Worm (Caenorhabditis elegans) whole organism, L2 larva: Measurements from ENCODE around the gene Y57G11C.499.
"Not testable (repeated sequence)": the region's sequence is repeated elsewhere in the genome, so short reads cannot be mapped to it uniquely, and the experiment has no call there.

Source experiments
- C34F6.9 ChIP-seq: fragments of 150-350 bp; optimal IDR thresholded peaks from 2 replicates; lab custom pipeline; 2014; ENCODE audit warnings: missing biosample characterization, missing genetic modification characterization
- F13H6.1 ChIP-seq: sonication (generic microtip); optimal IDR thresholded peaks from 2 replicates; lab custom pipeline; 2016; ENCODE audit warnings: missing genetic modification characterization, missing compliant biosample characterization
- R02D3.7 ChIP-seq: fragments of 150-350 bp; optimal IDR thresholded peaks from 2 replicates; lab custom pipeline; 2014; ENCODE audit warnings: missing biosample characterization, missing genetic modification characterization
- Y55F3AM.14 ChIP-seq: fragments of 200-800 bp; sonication (Bioruptor generic); optimal IDR thresholded peaks from 2 replicates; lab custom pipeline; 2018; ENCODE audit warnings: mild to moderate bottlenecking, missing genetic modification characterization, missing compliant biosample characterization
- ZK546.5 ChIP-seq: sonication (generic microtip); optimal IDR thresholded peaks from 2 replicates; lab custom pipeline; 2017; ENCODE audit warnings: missing biosample characterization, missing genetic modification characterization
- aly-2 ChIP-seq: fragments of 150-350 bp; optimal IDR thresholded peaks from 2 replicates; lab custom pipeline; 2014; ENCODE audit warnings: missing biosample characterization, missing genetic modification characterization
- ama-1 ChIP-seq: fragments of 150-350 bp; optimal IDR thresholded peaks from 2 replicates; lab custom pipeline; 2018; ENCODE audit warnings: inconsistent platforms
- blmp-1 ChIP-seq: sonication (generic microtip); optimal IDR thresholded peaks from 2 replicates; lab custom pipeline; 2017; ENCODE audit warnings: missing genetic modification characterization, mild to moderate bottlenecking, missing compliant biosample characterization, antibody characterized with exemption, moderate library complexity; ENCODE audit not compliant: insufficient read depth
- crh-2 ChIP-seq: sonication (generic microtip); optimal IDR thresholded peaks from 2 replicates; lab custom pipeline; 2017; ENCODE audit warnings: missing biosample characterization, missing genetic modification characterization
- egl-27 ChIP-seq: sonication (generic microtip); optimal IDR thresholded peaks from 3 replicates; lab custom pipeline; 2017; ENCODE audit warnings: missing biosample characterization, missing genetic modification reagents, missing genetic modification characterization
- elt-3 ChIP-seq: sonication (generic microtip); optimal IDR thresholded peaks from 2 replicates; lab custom pipeline; 2017; ENCODE audit warnings: missing biosample characterization, missing genetic modification characterization
- fos-1 ChIP-seq: fragments of 150-350 bp; optimal IDR thresholded peaks from 2 replicates; lab custom pipeline; 2014; ENCODE audit warnings: missing biosample characterization, missing genetic modification characterization
- lin-11 ChIP-seq: fragments of 150-350 bp; sonication (generic microtip); optimal IDR thresholded peaks from 2 replicates; lab custom pipeline; 2014; ENCODE audit warnings: missing biosample characterization, missing genetic modification characterization, inconsistent platforms, mixed read lengths
- lin-13 ChIP-seq: fragments of 150-350 bp; optimal IDR thresholded peaks from 2 replicates; lab custom pipeline; 2014; ENCODE audit warnings: missing biosample characterization, missing genetic modification reagents, missing genetic modification characterization
- lsy-2 ChIP-seq, 2 experiments: fragments of 150-350 bp in 1 of 2; sonication (generic microtip) in 1 of 2; optimal IDR thresholded peaks; 2 replicates each; lab custom pipeline; 2014 to 2017; ENCODE audit warnings: missing biosample characterization in 2 of 2, missing genetic modification characterization in 2 of 2
- mab-5 ChIP-seq: fragments of 150-350 bp; optimal IDR thresholded peaks from 2 replicates; lab custom pipeline; 2014; ENCODE audit warnings: missing biosample characterization, missing genetic modification characterization
- mdl-1 ChIP-seq, 2 experiments: fragments of 150-350 bp in 1 of 2; sonication (generic microtip) in 1 of 2; optimal IDR thresholded peaks; 2 replicates each; lab custom pipeline; 2017; ENCODE audit warnings: missing biosample characterization in 2 of 2, missing genetic modification characterization in 2 of 2
- nhr-129 ChIP-seq: fragments of 150-350 bp; optimal IDR thresholded peaks from 2 replicates; lab custom pipeline; 2014; ENCODE audit warnings: missing biosample characterization, missing genetic modification characterization
- nhr-21 ChIP-seq: fragments of 150-350 bp; optimal IDR thresholded peaks from 2 replicates; lab custom pipeline; 2014; ENCODE audit warnings: missing biosample characterization, missing genetic modification characterization
- nhr-23 ChIP-seq: fragments of 150-350 bp; optimal IDR thresholded peaks from 2 replicates; lab custom pipeline; 2014; ENCODE audit warnings: missing biosample characterization, missing genetic modification reagents, missing genetic modification characterization
- nhr-25 ChIP-seq: fragments of 150-350 bp; sonication (generic microtip); optimal IDR thresholded peaks from 3 replicates; lab custom pipeline; 2014; ENCODE audit warnings: missing biosample characterization, missing genetic modification characterization
- nhr-6 ChIP-seq: fragments of 150-350 bp; optimal IDR thresholded peaks from 2 replicates; lab custom pipeline; 2014; ENCODE audit warnings: missing biosample characterization, missing genetic modification characterization
- sem-4 ChIP-seq: fragments of 150-350 bp; optimal IDR thresholded peaks from 2 replicates; lab custom pipeline; 2014; ENCODE audit warnings: missing biosample characterization, missing genetic modification reagents, missing genetic modification characterization
- sma-3 ChIP-seq: sonication (generic microtip); optimal IDR thresholded peaks from 2 replicates; lab custom pipeline; 2016; ENCODE audit warnings: missing genetic modification reagents, missing genetic modification characterization, missing compliant biosample characterization
- sma-9 ChIP-seq, 2 experiments: fragments of 150-350 bp in 1 of 2; sonication (generic microtip) in 1 of 2; optimal IDR thresholded peaks; 2 replicates each; lab custom pipeline; 2014 to 2016; ENCODE audit warnings: missing genetic modification characterization in 2 of 2, mild to moderate bottlenecking in 1 of 2, missing biosample characterization in 1 of 2, missing compliant biosample characterization in 1 of 2, missing genetic modification reagents in 1 of 2, moderate library complexity in 1 of 2
- snpc-4 ChIP-seq: fragments of 150-350 bp; optimal IDR thresholded peaks from 2 replicates; lab custom pipeline; 2014; ENCODE audit warnings: missing biosample characterization, missing genetic modification characterization
- unc-55 ChIP-seq: fragments of 150-350 bp; sonication (generic microtip); optimal IDR thresholded peaks from 3 replicates; lab custom pipeline; 2014; ENCODE audit warnings: missing biosample characterization, missing genetic modification reagents, missing genetic modification characterization
- unc-62 ChIP-seq: fragments of 150-350 bp; optimal IDR thresholded peaks from 2 replicates; lab custom pipeline; 2014; ENCODE audit warnings: missing biosample characterization, missing genetic modification reagents, missing genetic modification characterization
- ztf-1 ChIP-seq: fragments of 200-800 bp; sonication (Bioruptor generic); conservative IDR thresholded peaks from 2 replicates; pipeline ENCODE4 v1.3.6; 2022; ENCODE audit warnings: missing genetic modification characterization, missing compliant biosample characterization
- ztf-4 ChIP-seq: fragments of 150-350 bp; optimal IDR thresholded peaks from 2 replicates; lab custom pipeline; 2014; ENCODE audit warnings: missing biosample characterization, missing genetic modification characterization

Gene Y57G11C.499

ce11 chrIV:14766382-14766781 lies 11.6 kb upstream of the Y57G11C.499 start, which contains the start of gene vti-1:
Gene vti-1, minus strand, starts transcription at chrIV:14766665.
- no peak for TF ChIP-seq ama-1 (lab: Kevin White, UChicago)

ce11 chrIV:14765336-14765735 lies 10.6 kb upstream of the Y57G11C.499 start, which contains the start of gene Y57G11C.5:
Gene Y57G11C.5, minus strand, starts transcription at chrIV:14765436.
- TF ChIP-seq nhr-23 (tag; lab: Kevin White, UChicago) (no peak), lin-11 (no peak), sma-3 (GFP tag; lab: Kevin White, UChicago) (no peak), R02D3.7 (tag; lab: Kevin White, UChicago) (no peak), ztf-4 (tag; lab: Kevin White, UChicago) (no peak), fos-1 (tag; lab: Kevin White, UChicago) (no peak), nhr-129 (tag; lab: Kevin White, UChicago) (no peak), egl-27 (no peak), sem-4 (tag; lab: Kevin White, UChicago) (no peak)

ce11 chrIV:14764719-14765173 lies 10.0 kb upstream of the Y57G11C.499 start:
- peak; percentile 34 for TF ChIP-seq snpc-4 (tag; lab: Kevin White, UChicago)
- no peak for TF ChIP-seq ZK546.5 (tag; lab: Kevin White, UChicago)
- TF ChIP-seq unc-55: no peak
- TF ChIP-seq sma-3 (GFP tag; lab: Kevin White, UChicago): peak; percentile 8

ce11 chrIV:14763938-14764718 lies 9.4 kb upstream of the Y57G11C.499 start:
- TF ChIP-seq ama-1 (lab: Kevin White, UChicago): peak; percentile 81
- no peak for TF ChIP-seq F13H6.1 (tag; lab: Kevin White, UChicago)
- peak; percentile 39 for TF ChIP-seq ztf-4 (tag; lab: Kevin White, UChicago)
- peak in 1 of 2 experiments; percentile 28 for TF ChIP-seq lsy-2 (tag; optimal IDR thresholded peaks at IDR 0.05; lab: Kevin White, UChicago)

- TF ChIP-seq blmp-1 (peak; percentile 15), fos-1 (tag; lab: Kevin White, UChicago) (peak; percentile 53), F13H6.1 (tag; lab: Kevin White, UChicago) (peak; percentile 55), sma-9 (GFP tag; optimal IDR thresholded peaks at IDR 0.05; lab: Kevin White, UChicago) (peak; percentile 34), sma-3 (GFP tag; lab: Kevin White, UChicago) (peak; percentile 27), lsy-2 (tag; optimal IDR thresholded peaks at IDR 0.05; lab: Kevin White, UChicago) (peak in 1 of 2 experiments; percentile 50), C34F6.9 (tag; lab: Kevin White, UChicago) (peak; percentile 82), nhr-6 (tag; lab: Kevin White, UChicago) (peak; percentile 21), mab-5 (tag; lab: Kevin White, UChicago) (peak; percentile 20), nhr-129 (tag; lab: Kevin White, UChicago) (peak; percentile 86), mdl-1 (tag; optimal IDR thresholded peaks at IDR 0.05; lab: Kevin White, UChicago) (peak; percentile 43 to 65), lin-13 (GFP tag; lab: Kevin White, UChicago) (peak; percentile 13), ama-1 (lab: Kevin White, UChicago) (peak; percentile 65), unc-55 (peak; percentile 61), crh-2 (tag; lab: Kevin White, UChicago) (peak; percentile 54), nhr-21 (tag; lab: Kevin White, UChicago) (peak; percentile 57)
- not testable (repeated sequence) for TF ChIP-seq sma-9 (tag; optimal IDR thresholded peaks at IDR 0.05; lab: Kevin White, UChicago)
Measured at ce11 chrIV:14763348-14763747, 8.6 kb upstream of the Y57G11C.499 start.

ce11 chrIV:14760845-14761244 lies 6.1 kb upstream of the Y57G11C.499 start, which contains the start of gene ptp-5.2:
Gene ptp-5.2, minus strand, starts transcription at chrIV:14760945.
- no peak for TF ChIP-seq sma-3 (GFP tag; lab: Kevin White, UChicago)

- no peak for TF ChIP-seq nhr-25
- no peak for TF ChIP-seq elt-3 (tag; lab: Kevin White, UChicago)
- no peak for TF ChIP-seq crh-2 (tag; lab: Kevin White, UChicago)
- no peak for TF ChIP-seq aly-2 (tag; lab: Kevin White, UChicago)
- TF ChIP-seq unc-55: no peak
- no peak for TF ChIP-seq nhr-23 (tag; lab: Kevin White, UChicago)
- TF ChIP-seq ztf-1 (GFP tag; lab: Robert Waterston, UW): no peak
- TF ChIP-seq unc-62 (GFP tag; lab: Kevin White, UChicago): no peak
- TF ChIP-seq C34F6.9 (tag; lab: Kevin White, UChicago): no peak
- TF ChIP-seq Y55F3AM.14 (GFP tag; lab: Kevin White, UChicago): no peak
- TF ChIP-seq mdl-1 (tag; optimal IDR thresholded peaks at IDR 0.05; lab: Kevin White, UChicago): no peak
Measured at ce11 chrIV:14759662-14760061, 4.9 kb upstream of the Y57G11C.499 start.
